Worm (Caenorhabditis elegans) whole organism, L3 larva: ENCODE data around the gene F47B8.8.

Experiments
- ZK546.5 ChIP-seq: sonication (generic microtip); optimal IDR thresholded peaks from 2 replicates; lab custom pipeline; 2017; ENCODE audit warnings: missing biosample characterization, missing genetic modification characterization
- aly-2 ChIP-seq: fragments of 150-350 bp; optimal IDR thresholded peaks from 2 replicates; lab custom pipeline; 2014; ENCODE audit warnings: missing biosample characterization, missing genetic modification characterization
- ama-1 ChIP-seq: fragments of 150-350 bp; optimal IDR thresholded peaks from 2 replicates; lab custom pipeline; 2018
- ceh-82 ChIP-seq: fragments of 150-350 bp; optimal IDR thresholded peaks from 2 replicates; lab custom pipeline; 2014; ENCODE audit warnings: missing biosample characterization, missing genetic modification characterization
- ceh-9 ChIP-seq: sonication (generic microtip); optimal IDR thresholded peaks from 2 replicates; lab custom pipeline; 2018; ENCODE audit warnings: missing biosample characterization, missing genetic modification characterization
- daf-12 ChIP-seq: fragments of 150-350 bp; optimal IDR thresholded peaks from 2 replicates; lab custom pipeline; 2014; ENCODE audit warnings: missing biosample characterization, missing genetic modification reagents, missing genetic modification characterization
- egl-27 ChIP-seq: sonication (generic microtip); optimal IDR thresholded peaks from 4 replicates; lab custom pipeline; 2017; ENCODE audit warnings: missing biosample characterization, missing genetic modification reagents, missing genetic modification characterization
- egl-5 ChIP-seq: fragments of 150-350 bp; optimal IDR thresholded peaks from 2 replicates; lab custom pipeline; 2017; ENCODE audit warnings: missing biosample characterization, missing genetic modification reagents, missing genetic modification characterization, inconsistent platforms
- elt-3 ChIP-seq, 3 experiments: fragments of 150-350 bp in 1 of 3; sonication (generic microtip) in 2 of 3; optimal IDR thresholded peaks; 2 replicates in 2 of 3; 4 replicates in 1 of 3; lab custom pipeline; 2014 to 2017; ENCODE audit warnings: missing biosample characterization in 3 of 3, missing genetic modification characterization in 3 of 3
- fos-1 ChIP-seq: fragments of 150-350 bp; optimal IDR thresholded peaks from 2 replicates; lab custom pipeline; 2014; ENCODE audit warnings: missing biosample characterization, missing genetic modification characterization
- hmg-11 ChIP-seq: sonication (generic microtip); optimal IDR thresholded peaks from 2 replicates; lab custom pipeline; 2016; ENCODE audit warnings: missing genetic modification characterization, missing compliant biosample characterization
- jun-1 ChIP-seq: fragments of 150-350 bp; optimal IDR thresholded peaks from 2 replicates; lab custom pipeline; 2014; ENCODE audit warnings: missing biosample characterization, missing genetic modification reagents, missing genetic modification characterization
- lin-15B ChIP-seq: fragments of 150-350 bp; optimal IDR thresholded peaks from 2 replicates; lab custom pipeline; 2014; ENCODE audit warnings: missing biosample characterization, missing genetic modification characterization
- lin-39 ChIP-seq: fragments of 150-350 bp; optimal IDR thresholded peaks from 2 replicates; lab custom pipeline; 2018; ENCODE audit warnings: missing biosample characterization, missing genetic modification reagents, missing genetic modification characterization
- mdl-1 ChIP-seq: fragments of 150-350 bp; optimal IDR thresholded peaks from 2 replicates; lab custom pipeline; 2014; ENCODE audit warnings: missing biosample characterization, missing genetic modification characterization
- mml-1 ChIP-seq: fragments of 150-350 bp; sonication (generic microtip); optimal IDR thresholded peaks from 3 replicates; lab custom pipeline; 2014; ENCODE audit warnings: missing biosample characterization, missing genetic modification characterization
- nfya-1 ChIP-seq: sonication (generic microtip); optimal IDR thresholded peaks from 2 replicates; lab custom pipeline; 2017; ENCODE audit warnings: missing genetic modification characterization, mild to moderate bottlenecking, missing compliant biosample characterization, antibody characterized with exemption, moderate library complexity; ENCODE audit not compliant: insufficient read depth
- nhr-12 ChIP-seq: fragments of 150-350 bp; optimal IDR thresholded peaks from 2 replicates; lab custom pipeline; 2014; ENCODE audit warnings: missing biosample characterization, missing genetic modification characterization
- nhr-23 ChIP-seq: fragments of 150-350 bp; optimal IDR thresholded peaks from 2 replicates; lab custom pipeline; 2014; ENCODE audit warnings: missing biosample characterization, missing genetic modification reagents, missing genetic modification characterization
- nhr-237 ChIP-seq: fragments of 150-350 bp; optimal IDR thresholded peaks from 2 replicates; lab custom pipeline; 2014; ENCODE audit warnings: missing biosample characterization, missing genetic modification characterization
- nhr-28 ChIP-seq: fragments of 150-350 bp; optimal IDR thresholded peaks from 2 replicates; lab custom pipeline; 2014; ENCODE audit warnings: missing biosample characterization, missing genetic modification characterization
- nhr-43 ChIP-seq: sonication (generic microtip); optimal IDR thresholded peaks from 2 replicates; lab custom pipeline; 2016; ENCODE audit warnings: mild to moderate bottlenecking, missing genetic modification characterization, missing compliant biosample characterization; ENCODE audit not compliant: poor library complexity, severe bottlenecking
- nhr-67 ChIP-seq: fragments of 150-350 bp; optimal IDR thresholded peaks from 2 replicates; lab custom pipeline; 2014; ENCODE audit warnings: missing biosample characterization, missing genetic modification characterization
- nhr-76 ChIP-seq: fragments of 150-350 bp; sonication (generic microtip); optimal IDR thresholded peaks from 5 replicates; lab custom pipeline; 2014; ENCODE audit warnings: missing biosample characterization, missing genetic modification characterization
- pqm-1 ChIP-seq: fragments of 150-350 bp; optimal IDR thresholded peaks from 2 replicates; lab custom pipeline; 2017; ENCODE audit warnings: missing biosample characterization, missing genetic modification characterization, inconsistent platforms
- sea-2 ChIP-seq: fragments of 150-350 bp; sonication (generic microtip); optimal IDR thresholded peaks from 4 replicates; lab custom pipeline; 2014; ENCODE audit warnings: missing biosample characterization, missing genetic modification reagents, missing genetic modification characterization
- skn-1 ChIP-seq: fragments of 150-350 bp; optimal IDR thresholded peaks from 2 replicates; lab custom pipeline; 2014; ENCODE audit warnings: missing biosample characterization, missing genetic modification characterization
- snpc-4 ChIP-seq: fragments of 150-350 bp; optimal IDR thresholded peaks from 2 replicates; lab custom pipeline; 2014; ENCODE audit warnings: missing biosample characterization, missing genetic modification characterization
- unc-62 ChIP-seq: fragments of 150-350 bp; sonication (generic microtip); optimal IDR thresholded peaks from 4 replicates; lab custom pipeline; 2014; ENCODE audit warnings: missing biosample characterization, missing genetic modification reagents, missing genetic modification characterization
- zag-1 ChIP-seq: fragments of 150-350 bp; optimal IDR thresholded peaks from 2 replicates; lab custom pipeline; 2014; ENCODE audit warnings: missing biosample characterization, missing genetic modification characterization
- ztf-11 ChIP-seq: fragments of 150-350 bp; optimal IDR thresholded peaks from 2 replicates; lab custom pipeline; 2014; ENCODE audit warnings: missing biosample characterization, missing genetic modification characterization

F47B8.8 gene

ce11 chrV:14369412-14369811, 37.9 kb downstream of the F47B8.8 start:
- TF ChIP-seq ZK546.5 (no peak), ama-1 (lab: Kevin White, UChicago) (peak; percentile 53), jun-1 (tag; lab: Kevin White, UChicago) (no peak), unc-62 (GFP tag; lab: Kevin White, UChicago) (peak; percentile 51), ceh-9 (tag; lab: Kevin White, UChicago) (no peak), lin-15B (tag; lab: Kevin White, UChicago) (no peak), nfya-1 (tag; lab: Kevin White, UChicago) (peak; percentile 43), lin-39 (tag; lab: Kevin White, UChicago) (peak; percentile 47), nhr-28 (tag; lab: Kevin White, UChicago) (no peak), elt-3 (tag; optimal IDR thresholded peaks at IDR 0.05; lab: Kevin White, UChicago) (no peak)

DNA sequence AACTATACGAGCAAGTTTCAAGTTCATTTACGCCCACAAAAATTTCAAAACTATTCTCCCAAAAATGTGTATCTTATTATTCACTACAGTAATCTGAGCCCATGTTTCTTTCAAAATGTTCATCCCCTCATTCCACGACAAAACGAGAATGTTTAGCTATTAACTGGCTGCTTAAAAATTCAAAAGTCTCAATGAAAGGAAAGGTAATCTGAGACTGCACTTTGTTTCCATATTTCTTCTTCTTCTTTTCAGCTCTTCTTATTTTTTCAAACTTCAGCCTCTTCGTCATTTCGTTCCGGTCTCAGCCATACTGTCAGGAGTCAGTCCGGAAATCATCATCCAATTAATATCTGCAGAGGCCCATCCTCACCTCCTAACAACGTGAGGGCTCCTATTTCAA, 41.2 kb downstream of the F47B8.8 start, which contains the start of gene unc-39:
TSS of gene unc-39 (plus strand) at position 301 of the 400 bp plus-strand sequence.
- TF ChIP-seq nhr-67 (tag; lab: Kevin White, UChicago) (no peak), fos-1 (no peak), lin-15B (tag; lab: Kevin White, UChicago) (no peak), nhr-237 (tag; lab: Kevin White, UChicago) (no peak), ceh-82 (tag; lab: Kevin White, UChicago) (no peak), mdl-1 (tag; lab: Kevin White, UChicago) (no peak)

ce11 chrV:14378052-14378451, 46.5 kb downstream of the F47B8.8 start:
- no peak for TF ChIP-seq nfya-1 (tag; lab: Kevin White, UChicago)
- TF ChIP-seq nhr-76 (tag; lab: Kevin White, UChicago) = no peak
- TF ChIP-seq hmg-11 = no peak
- TF ChIP-seq egl-27 = no peak
- no peak for TF ChIP-seq lin-15B (tag; lab: Kevin White, UChicago)
- no peak for TF ChIP-seq ama-1 (lab: Kevin White, UChicago)
- no peak for TF ChIP-seq ceh-82 (tag; lab: Kevin White, UChicago)
- TF ChIP-seq mdl-1 (tag; lab: Kevin White, UChicago) = no peak
- no peak for TF ChIP-seq nhr-23 (tag; lab: Kevin White, UChicago)
- no peak for TF ChIP-seq pqm-1 (tag; lab: Kevin White, UChicago)
- no peak for TF ChIP-seq aly-2 (tag; lab: Kevin White, UChicago)
- no peak for TF ChIP-seq nhr-28 (tag; lab: Kevin White, UChicago)
- TF ChIP-seq nhr-43 = no peak
- no peak for TF ChIP-seq sea-2 (GFP tag; lab: Kevin White, UChicago)
- TF ChIP-seq unc-62 (GFP tag; lab: Kevin White, UChicago) = no peak
- TF ChIP-seq ZK546.5 = no peak
- TF ChIP-seq nhr-12 (tag; lab: Kevin White, UChicago) = no peak

DNA sequence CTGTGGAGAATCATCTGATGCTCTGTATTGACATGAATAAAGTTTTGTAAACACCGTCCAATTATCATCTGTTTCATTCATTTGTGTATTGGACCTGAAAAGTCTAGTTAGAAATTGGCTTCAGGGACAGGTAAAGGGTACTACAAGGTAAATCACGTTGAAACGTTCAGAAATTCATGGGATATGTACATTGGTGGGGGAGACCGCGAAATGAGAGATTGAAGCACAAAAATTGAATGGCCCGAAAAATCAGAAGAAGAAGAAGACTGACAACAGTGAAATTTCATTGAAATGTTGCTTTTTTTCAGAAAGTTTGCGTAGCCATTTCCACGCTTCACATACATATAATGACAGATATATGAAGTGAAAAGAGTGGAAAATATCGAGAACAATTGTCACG, 47.5 kb downstream of the F47B8.8 start, which contains the start of gene npr-43:
TSS of gene npr-43 (minus strand) at position 101 of the 400 bp plus-strand sequence.
- TF ChIP-seq zag-1 (tag; lab: Kevin White, UChicago) (no peak), fos-1 (no peak), ztf-11 (no peak), nfya-1 (tag; lab: Kevin White, UChicago) (no peak), nhr-67 (tag; lab: Kevin White, UChicago) (no peak), aly-2 (tag; lab: Kevin White, UChicago) (no peak), mml-1 (tag; lab: Kevin White, UChicago) (no peak), pqm-1 (tag; lab: Kevin White, UChicago) (no peak), hmg-11 (no peak), nhr-237 (tag; lab: Kevin White, UChicago) (no peak), nhr-43 (no peak), lin-15B (tag; lab: Kevin White, UChicago) (no peak), snpc-4 (tag; lab: Kevin White, UChicago) (no peak), elt-3 (tag; optimal IDR thresholded peaks at IDR 0.05; lab: Kevin White, UChicago) (no peak), ZK546.5 (no peak)

ce11 chrV:14380242-14380641, 48.7 kb downstream of the F47B8.8 start:
- TF ChIP-seq egl-5 (tag; lab: Kevin White, UChicago) = no peak
- TF ChIP-seq hmg-11 = no peak
- no peak for TF ChIP-seq skn-1 (tag; lab: Kevin White, UChicago)
- no peak for TF ChIP-seq jun-1 (tag; lab: Kevin White, UChicago)
- TF ChIP-seq daf-12 (tag; lab: Kevin White, UChicago) = no peak
